Comparison of ENCODE assay signal across 1 worm cellular context in genomic region chrX:14746948-14747347, ce11.
TF ChIP-seq lines count a peak whose summit lies in the region.

TSS of gene C05G5.2 (plus strand) at chrX:14747303.

TF ChIP-seq in whole organism, L4 larva, 104 proteins besides CTCF, POLR2A, EP300 and RAD21 (continued from another document):
- TF ChIP-seq snpc-4 (tag; optimal IDR thresholded peaks at IDR 0.05; lab: Kevin White, UChicago), result peak; percentile 9
- TF ChIP-seq php-3 (GFP tag; IDR thresholded peaks at IDR 0.05; lab: Robert Waterston, UW), result peak; percentile 57; the same call in 1 of the 2 replicates
- peak in 1 of 2 experiments; percentile 75 for TF ChIP-seq hif-1 (tag; optimal IDR thresholded peaks at IDR 0.05; lab: Kevin White, UChicago)
- TF ChIP-seq arid-1 (GFP tag; conservative IDR thresholded peaks at IDR 0.05; lab: Robert Waterston, UW), result peak; percentile 83
- TF ChIP-seq ceh-20 (GFP tag; IDR thresholded peaks at IDR 0.05; lab: Robert Waterston, UW), result peak; percentile 69
- peak; percentile 84 for TF ChIP-seq nhr-102 (tag; optimal IDR thresholded peaks at IDR 0.05; lab: Kevin White, UChicago)
- no peak for TF ChIP-seq lin-39 (tag; optimal IDR thresholded peaks at IDR 0.05; lab: Kevin White, UChicago)
- peak; percentile 91 for TF ChIP-seq rbr-2 (tag; optimal IDR thresholded peaks at IDR 0.05; lab: Kevin White, UChicago)
- peak; percentile 93 for TF ChIP-seq mes-2 (tag; optimal IDR thresholded peaks at IDR 0.05; lab: Kevin White, UChicago; ENCODE audit: poor library complexity, severe bottlenecking)
- TF ChIP-seq set-16 (GFP tag; IDR thresholded peaks at IDR 0.05; lab: Robert Waterston, UW), result peak; percentile 43; the same call in 1 of the 2 replicates
- peak; percentile 70 for TF ChIP-seq lin-38 (GFP tag; IDR thresholded peaks at IDR 0.05; lab: Robert Waterston, UW)
- TF ChIP-seq lin-1 (GFP tag; IDR thresholded peaks at IDR 0.05; lab: Robert Waterston, UW), result no peak
- peak; percentile 89 for TF ChIP-seq hlh-30 (tag; optimal IDR thresholded peaks at IDR 0.05; lab: Kevin White, UChicago; ENCODE audit: insufficient read depth)
- peak; percentile 73 for TF ChIP-seq F37D6.2 (tag; optimal IDR thresholded peaks at IDR 0.05; lab: Kevin White, UChicago)
- peak in 1 of 2 experiments; percentile 69 for TF ChIP-seq unc-62 (GFP tag; optimal IDR thresholded peaks at IDR 0.05 in 1 of 2; lab: Kevin White, UChicago)
- TF ChIP-seq unc-62 (tag; optimal IDR thresholded peaks at IDR 0.05; lab: Kevin White, UChicago), result no peak
- no peak for TF ChIP-seq skn-1 (tag; optimal IDR thresholded peaks at IDR 0.05; lab: Kevin White, UChicago)
- 0 out of 2 replicates have a peak, but pooled peaks have one; percentile 33 for TF ChIP-seq nhr-42 (GFP tag; IDR thresholded peaks at IDR 0.05; lab: Robert Waterston, UW)
- TF ChIP-seq hlh-11 (tag; optimal IDR thresholded peaks at IDR 0.05; lab: Kevin White, UChicago), result peak; percentile 96
- TF ChIP-seq dmd-6 (GFP tag; IDR thresholded peaks at IDR 0.05; lab: Robert Waterston, UW), result peak; percentile 92
- no peak for TF ChIP-seq dmd-9 (GFP tag; IDR thresholded peaks at IDR 0.05; lab: Robert Waterston, UW)
- TF ChIP-seq lin-29 (GFP tag; IDR thresholded peaks at IDR 0.05; lab: Robert Waterston, UW), result no peak
- TF ChIP-seq snpc-1.2 (GFP tag; IDR thresholded peaks at IDR 0.05; lab: Robert Waterston, UW), result no peak
- TF ChIP-seq nhr-48 (tag; optimal IDR thresholded peaks at IDR 0.05; lab: Kevin White, UChicago), result peak; percentile 76
- peak; percentile 66 for TF ChIP-seq vab-7 (GFP tag; IDR thresholded peaks at IDR 0.05; lab: Robert Waterston, UW)
- TF ChIP-seq duxl-1 (tag; optimal IDR thresholded peaks at IDR 0.05; lab: Kevin White, UChicago; ENCODE audit: poor library complexity), result peak; percentile 59
- TF ChIP-seq pqm-1 (tag; optimal IDR thresholded peaks at IDR 0.05; lab: Kevin White, UChicago), result peak; percentile 95
- TF ChIP-seq ceh-44 (GFP tag; IDR thresholded peaks at IDR 0.05; lab: Robert Waterston, UW), result no peak
- TF ChIP-seq tra-1 (GFP tag; IDR thresholded peaks at IDR 0.05; lab: Robert Waterston, UW), result peak; percentile 57; the same call in 1 of the 2 replicates
- TF ChIP-seq jun-1 (tag; optimal IDR thresholded peaks at IDR 0.05; lab: Kevin White, UChicago), result peak; percentile 70
- TF ChIP-seq egl-27 (tag; optimal IDR thresholded peaks at IDR 0.05; lab: Kevin White, UChicago), result no peak
- TF ChIP-seq nhr-25 (tag; optimal IDR thresholded peaks at IDR 0.05; lab: Kevin White, UChicago; ENCODE audit: borderline replicate concordance, insufficient read depth), result peak; percentile 83
- TF ChIP-seq zfp-2 (tag; optimal IDR thresholded peaks at IDR 0.05; lab: Kevin White, UChicago), result no peak
- TF ChIP-seq pha-4 (GFP tag; IDR thresholded peaks at IDR 0.05; lab: Robert Waterston, UW), result peak; percentile 81
- TF ChIP-seq pha-4 (tag; optimal IDR thresholded peaks at IDR 0.05; lab: Kevin White, UChicago), result peak; percentile 81
- TF ChIP-seq D1046.2 (GFP tag; IDR thresholded peaks at IDR 0.05; lab: Robert Waterston, UW), result no peak
- no peak for TF ChIP-seq zfp-3 (GFP tag; conservative IDR thresholded peaks at IDR 0.05; lab: Robert Waterston, UW)
- no peak for TF ChIP-seq Y5F2A.4 (GFP tag; optimal IDR thresholded peaks at IDR 0.05; lab: Kevin White, UChicago)
- no peak for TF ChIP-seq Y75B8A.6 (GFP tag; IDR thresholded peaks at IDR 0.05; lab: Robert Waterston, UW)
- TF ChIP-seq ceh-28 (tag; optimal IDR thresholded peaks at IDR 0.05; lab: Kevin White, UChicago), result no peak
- no peak for TF ChIP-seq ztf-11 (tag; optimal IDR thresholded peaks at IDR 0.05; lab: Kevin White, UChicago)
- TF ChIP-seq sdz-12 (GFP tag; optimal IDR thresholded peaks at IDR 0.05; lab: Kevin White, UChicago), result no peak
- no peak for TF ChIP-seq attf-4 (tag; optimal IDR thresholded peaks at IDR 0.05; lab: Kevin White, UChicago)
- TF ChIP-seq ztf-7 (tag; optimal IDR thresholded peaks at IDR 0.05; lab: Kevin White, UChicago), result peak; percentile 58
- TF ChIP-seq lin-13 (GFP tag; optimal IDR thresholded peaks at IDR 0.05; lab: Kevin White, UChicago), result peak; percentile 94
TF ChIP-seq in whole organism, L4 larva: peak in this region for 49.
